Worm (Caenorhabditis elegans) whole organism, L3 larva: Measurements from ENCODE around the gene T13G4.1.

Source experiments
- ZK546.5 ChIP-seq: sonication (generic microtip); optimal IDR thresholded peaks from 2 replicates; lab custom pipeline; 2017; ENCODE audit warnings: missing biosample characterization, missing genetic modification characterization
- aly-2 ChIP-seq: fragments of 150-350 bp; optimal IDR thresholded peaks from 2 replicates; lab custom pipeline; 2014; ENCODE audit warnings: missing biosample characterization, missing genetic modification characterization
- ama-1 ChIP-seq: fragments of 150-350 bp; optimal IDR thresholded peaks from 2 replicates; lab custom pipeline; 2018
- ceh-16 ChIP-seq: sonication (generic microtip); optimal IDR thresholded peaks from 2 replicates; lab custom pipeline; 2017; ENCODE audit warnings: missing biosample characterization, missing genetic modification characterization
- ceh-82 ChIP-seq: fragments of 150-350 bp; optimal IDR thresholded peaks from 2 replicates; lab custom pipeline; 2014; ENCODE audit warnings: missing biosample characterization, missing genetic modification characterization
- ceh-9 ChIP-seq: sonication (generic microtip); optimal IDR thresholded peaks from 2 replicates; lab custom pipeline; 2018; ENCODE audit warnings: missing biosample characterization, missing genetic modification characterization
- daf-12 ChIP-seq: fragments of 150-350 bp; optimal IDR thresholded peaks from 2 replicates; lab custom pipeline; 2014; ENCODE audit warnings: missing biosample characterization, missing genetic modification reagents, missing genetic modification characterization
- egl-27 ChIP-seq: sonication (generic microtip); optimal IDR thresholded peaks from 4 replicates; lab custom pipeline; 2017; ENCODE audit warnings: missing biosample characterization, missing genetic modification reagents, missing genetic modification characterization
- egl-5 ChIP-seq: fragments of 150-350 bp; optimal IDR thresholded peaks from 2 replicates; lab custom pipeline; 2017; ENCODE audit warnings: missing biosample characterization, missing genetic modification reagents, missing genetic modification characterization, inconsistent platforms
- elt-2 ChIP-seq: sonication (generic microtip); optimal IDR thresholded peaks from 2 replicates; lab custom pipeline; 2016; ENCODE audit warnings: missing genetic modification reagents, mild to moderate bottlenecking, missing genetic modification characterization, missing compliant biosample characterization
- elt-3 ChIP-seq, 3 experiments: fragments of 150-350 bp in 1 of 3; sonication (generic microtip) in 2 of 3; optimal IDR thresholded peaks; 2 replicates in 2 of 3; 4 replicates in 1 of 3; lab custom pipeline; 2014 to 2017; ENCODE audit warnings: missing biosample characterization in 3 of 3, missing genetic modification characterization in 3 of 3
- eor-1 ChIP-seq, 2 experiments: fragments of 150-350 bp; optimal IDR thresholded peaks; 2 replicates each; lab custom pipeline; 2014 to 2018; ENCODE audit warnings: missing biosample characterization in 2 of 2, missing genetic modification characterization in 2 of 2
- fkh-10 ChIP-seq: sonication (generic microtip); optimal IDR thresholded peaks from 2 replicates; lab custom pipeline; 2017; ENCODE audit warnings: missing biosample characterization, missing genetic modification reagents, missing genetic modification characterization
- fkh-2 ChIP-seq: fragments of 150-350 bp; optimal IDR thresholded peaks from 2 replicates; lab custom pipeline; 2014; ENCODE audit warnings: missing biosample characterization, missing genetic modification reagents, missing genetic modification characterization
- fos-1 ChIP-seq: fragments of 150-350 bp; optimal IDR thresholded peaks from 2 replicates; lab custom pipeline; 2014; ENCODE audit warnings: missing biosample characterization, missing genetic modification characterization
- jun-1 ChIP-seq: fragments of 150-350 bp; optimal IDR thresholded peaks from 2 replicates; lab custom pipeline; 2014; ENCODE audit warnings: missing biosample characterization, missing genetic modification reagents, missing genetic modification characterization
- lin-39 ChIP-seq: fragments of 150-350 bp; optimal IDR thresholded peaks from 2 replicates; lab custom pipeline; 2018; ENCODE audit warnings: missing biosample characterization, missing genetic modification reagents, missing genetic modification characterization
- nfya-1 ChIP-seq: sonication (generic microtip); optimal IDR thresholded peaks from 2 replicates; lab custom pipeline; 2017; ENCODE audit warnings: missing genetic modification characterization, mild to moderate bottlenecking, missing compliant biosample characterization, antibody characterized with exemption, moderate library complexity; ENCODE audit not compliant: insufficient read depth
- nhr-11 ChIP-seq: fragments of 150-350 bp; optimal IDR thresholded peaks from 2 replicates; lab custom pipeline; 2014; ENCODE audit warnings: missing biosample characterization, missing genetic modification characterization
- nhr-12 ChIP-seq: fragments of 150-350 bp; optimal IDR thresholded peaks from 2 replicates; lab custom pipeline; 2014; ENCODE audit warnings: missing biosample characterization, missing genetic modification characterization
- nhr-23 ChIP-seq: fragments of 150-350 bp; optimal IDR thresholded peaks from 2 replicates; lab custom pipeline; 2014; ENCODE audit warnings: missing biosample characterization, missing genetic modification reagents, missing genetic modification characterization
- nhr-237 ChIP-seq: fragments of 150-350 bp; optimal IDR thresholded peaks from 2 replicates; lab custom pipeline; 2014; ENCODE audit warnings: missing biosample characterization, missing genetic modification characterization
- nhr-25 ChIP-seq: sonication (generic microtip); optimal IDR thresholded peaks from 2 replicates; lab custom pipeline; 2017; ENCODE audit warnings: missing biosample characterization, missing genetic modification characterization
- nhr-28 ChIP-seq: fragments of 150-350 bp; optimal IDR thresholded peaks from 2 replicates; lab custom pipeline; 2014; ENCODE audit warnings: missing biosample characterization, missing genetic modification characterization
- nhr-67 ChIP-seq: fragments of 150-350 bp; optimal IDR thresholded peaks from 2 replicates; lab custom pipeline; 2014; ENCODE audit warnings: missing biosample characterization, missing genetic modification characterization
- nhr-76 ChIP-seq: fragments of 150-350 bp; sonication (generic microtip); optimal IDR thresholded peaks from 5 replicates; lab custom pipeline; 2014; ENCODE audit warnings: missing biosample characterization, missing genetic modification characterization
- nhr-77 ChIP-seq: fragments of 150-350 bp; optimal IDR thresholded peaks from 2 replicates; lab custom pipeline; 2014; ENCODE audit warnings: missing biosample characterization, missing genetic modification characterization
- pha-4 ChIP-seq: fragments of 150-350 bp; optimal IDR thresholded peaks from 2 replicates; lab custom pipeline; 2014; ENCODE audit warnings: missing biosample characterization, missing genetic modification reagents, missing genetic modification characterization
- sea-2 ChIP-seq: fragments of 150-350 bp; sonication (generic microtip); optimal IDR thresholded peaks from 4 replicates; lab custom pipeline; 2014; ENCODE audit warnings: missing biosample characterization, missing genetic modification reagents, missing genetic modification characterization
- snpc-4 ChIP-seq: fragments of 150-350 bp; optimal IDR thresholded peaks from 2 replicates; lab custom pipeline; 2014; ENCODE audit warnings: missing biosample characterization, missing genetic modification characterization
- tbx-2 ChIP-seq: sonication (generic microtip); optimal IDR thresholded peaks from 2 replicates; lab custom pipeline; 2016; ENCODE audit warnings: mild to moderate bottlenecking, missing genetic modification characterization, missing compliant biosample characterization
- unc-39 ChIP-seq: sonication (generic microtip); optimal IDR thresholded peaks from 4 replicates; lab custom pipeline; 2017; ENCODE audit warnings: missing biosample characterization, missing genetic modification characterization
- unc-62 ChIP-seq: fragments of 150-350 bp; sonication (generic microtip); optimal IDR thresholded peaks from 4 replicates; lab custom pipeline; 2014; ENCODE audit warnings: missing biosample characterization, missing genetic modification reagents, missing genetic modification characterization
- zag-1 ChIP-seq: fragments of 150-350 bp; optimal IDR thresholded peaks from 2 replicates; lab custom pipeline; 2014; ENCODE audit warnings: missing biosample characterization, missing genetic modification characterization
- ztf-4 ChIP-seq: fragments of 150-350 bp; optimal IDR thresholded peaks from 2 replicates; lab custom pipeline; 2014; ENCODE audit warnings: missing biosample characterization, missing genetic modification characterization

Gene T13G4.1

DNA sequence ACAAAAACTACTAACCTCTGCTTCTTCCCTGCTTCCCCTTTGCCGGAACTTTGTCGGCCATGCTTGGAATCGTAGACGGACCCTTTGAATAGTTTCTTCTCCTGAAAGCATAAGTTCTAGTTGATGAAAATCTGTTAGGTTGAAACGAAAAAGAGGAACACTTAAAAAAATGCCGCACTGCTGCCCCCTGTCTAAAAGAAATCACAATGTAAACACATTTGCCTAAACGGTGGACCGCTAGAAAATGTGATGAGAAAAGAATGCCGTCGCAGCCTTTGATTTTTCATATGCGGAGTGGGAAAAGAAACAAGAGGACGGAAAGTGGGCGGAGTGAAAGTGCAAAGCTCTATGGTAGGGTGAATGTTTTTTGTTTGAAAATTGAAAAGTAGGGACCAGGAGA, 13.1 kb downstream of the T13G4.1 start, which contains the start of gene T13G4.7:
T13G4.7 (minus strand) TSS at position 101 of the 400 bp plus-strand sequence.
- no peak for TF ChIP-seq fkh-10 (GFP tag; lab: Kevin White, UChicago)
- no peak for TF ChIP-seq sea-2 (GFP tag; lab: Kevin White, UChicago)
- TF ChIP-seq ZK546.5 (tag; lab: Kevin White, UChicago): no peak
- TF ChIP-seq ceh-16 (tag; lab: Kevin White, UChicago): no peak
- no peak for TF ChIP-seq lin-39
- no peak for TF ChIP-seq nhr-25 (tag; lab: Kevin White, UChicago)

- no peak for TF ChIP-seq fkh-10 (GFP tag; lab: Kevin White, UChicago)
- TF ChIP-seq ZK546.5 (tag; lab: Kevin White, UChicago): no peak
- no peak for TF ChIP-seq egl-27 (tag; lab: Kevin White, UChicago)
- no peak for TF ChIP-seq ceh-16 (tag; lab: Kevin White, UChicago)
- no peak for TF ChIP-seq nhr-23 (tag; lab: Kevin White, UChicago)
- TF ChIP-seq pha-4 (tag; lab: Kevin White, UChicago): no peak
- TF ChIP-seq tbx-2 (tag; lab: Kevin White, UChicago): no peak
- TF ChIP-seq, all 47 proteins: peak for 0
Observed at ce11 chrX:1207915-1208314, 15.0 kb downstream of the T13G4.1 start.

- TF ChIP-seq fkh-2 (no peak), elt-3 (tag; optimal IDR thresholded peaks at IDR 0.05; lab: Kevin White, UChicago) (no peak), eor-1 (tag; optimal IDR thresholded peaks at IDR 0.05; lab: Kevin White, UChicago) (no peak), egl-5 (tag; lab: Kevin White, UChicago) (no peak), zag-1 (tag; lab: Kevin White, UChicago) (no peak), ztf-4 (tag; lab: Kevin White, UChicago) (no peak), nhr-77 (tag; lab: Kevin White, UChicago) (no peak), jun-1 (no peak), nhr-11 (no peak)
Observed at ce11 chrX:1209096-1209495, 16.1 kb downstream of the T13G4.1 start, which contains the start of gene C46H3.1. C46H3.1 (plus strand) TSS chrX:1209396.

DNA sequence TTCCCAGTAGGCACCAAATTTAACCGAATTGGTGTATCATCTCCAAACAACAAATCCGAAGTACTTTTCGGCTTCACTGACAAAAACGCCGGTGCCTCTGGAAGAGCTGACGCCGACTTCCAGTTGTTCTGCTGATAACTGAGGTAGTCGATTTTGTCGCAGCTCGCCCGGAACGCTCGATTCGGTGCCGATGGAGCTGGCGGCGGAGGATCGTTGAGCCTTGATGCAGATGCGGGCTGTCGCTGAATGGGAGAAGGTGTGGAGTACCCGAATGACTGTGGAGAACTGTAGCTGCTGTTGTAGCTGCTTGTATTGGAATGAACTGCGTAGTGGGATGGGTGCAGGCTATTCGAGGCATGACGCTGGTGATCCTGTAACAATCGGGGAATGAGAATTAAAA, 20.2 kb downstream of the T13G4.1 start:
- no peak for TF ChIP-seq unc-62 (GFP tag; lab: Kevin White, UChicago)
- no peak for TF ChIP-seq ceh-82 (tag; lab: Kevin White, UChicago)
- TF ChIP-seq nhr-76 (tag; lab: Kevin White, UChicago): no peak
- TF ChIP-seq egl-27 (tag; lab: Kevin White, UChicago): no peak
- no peak for TF ChIP-seq aly-2 (tag; lab: Kevin White, UChicago)
- no peak for TF ChIP-seq ceh-9
- no peak for TF ChIP-seq nhr-12 (tag; lab: Kevin White, UChicago)
- TF ChIP-seq daf-12 (tag; lab: Kevin White, UChicago): no peak
- TF ChIP-seq eor-1 (tag; optimal IDR thresholded peaks at IDR 0.05; lab: Kevin White, UChicago): no peak
- TF ChIP-seq unc-39: no peak
- no peak for TF ChIP-seq nhr-237 (tag; lab: Kevin White, UChicago)
- no peak for TF ChIP-seq ztf-4 (tag; lab: Kevin White, UChicago)
- no peak for TF ChIP-seq snpc-4

DNA sequence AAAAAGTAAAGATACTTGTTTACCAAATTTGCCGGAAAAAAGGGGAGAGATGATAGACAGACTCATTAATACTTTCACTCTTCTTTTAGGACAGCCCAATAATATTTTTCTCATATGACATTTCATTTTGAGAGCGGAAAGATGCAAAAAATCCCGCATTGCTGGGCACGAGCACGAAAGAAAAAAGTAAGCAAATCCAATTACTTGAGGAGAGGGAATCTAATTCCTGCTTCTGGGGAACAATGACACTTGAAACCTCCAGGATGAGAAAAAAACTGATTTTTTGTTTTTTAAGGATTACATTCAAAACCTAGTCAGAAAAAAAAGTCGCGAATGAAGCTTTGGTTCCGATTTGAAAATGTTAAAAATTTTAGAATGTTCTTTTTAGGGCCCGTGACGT, 23.9 kb downstream of the T13G4.1 start:
- TF ChIP-seq fkh-10 (GFP tag; lab: Kevin White, UChicago) (peak; percentile 75), unc-62 (GFP tag; lab: Kevin White, UChicago) (no peak), tbx-2 (tag; lab: Kevin White, UChicago) (no peak)
- TF ChIP-seq, all 47 proteins: peak for 1

- TF ChIP-seq ZK546.5 (tag; lab: Kevin White, UChicago): no peak
- TF ChIP-seq elt-3 (tag; optimal IDR thresholded peaks at IDR 0.05; lab: Kevin White, UChicago): no peak
- TF ChIP-seq fkh-10 (GFP tag; lab: Kevin White, UChicago): no peak
- TF ChIP-seq zag-1 (tag; lab: Kevin White, UChicago): no peak
- TF ChIP-seq snpc-4: no peak
- no peak for TF ChIP-seq elt-2 (tag; lab: Kevin White, UChicago)
- TF ChIP-seq nfya-1 (tag; lab: Kevin White, UChicago): no peak
- TF ChIP-seq lin-39: no peak
- TF ChIP-seq nhr-67: no peak
- no peak for TF ChIP-seq eor-1 (tag; optimal IDR thresholded peaks at IDR 0.05; lab: Kevin White, UChicago)
- no peak for TF ChIP-seq fos-1 (tag; lab: Kevin White, UChicago)
- no peak for TF ChIP-seq ama-1
- TF ChIP-seq nhr-28 (tag; lab: Kevin White, UChicago): no peak
- TF ChIP-seq nhr-77 (tag; lab: Kevin White, UChicago): no peak
- no peak for TF ChIP-seq nhr-23 (tag; lab: Kevin White, UChicago)
- no peak for TF ChIP-seq egl-5 (tag; lab: Kevin White, UChicago)
Observed at ce11 chrX:1218457-1218856, 25.5 kb downstream of the T13G4.1 start.
